Fruit fly (Drosophila melanogaster): ENCODE results near the gene CG18476.

Gene CG18476

DNA sequence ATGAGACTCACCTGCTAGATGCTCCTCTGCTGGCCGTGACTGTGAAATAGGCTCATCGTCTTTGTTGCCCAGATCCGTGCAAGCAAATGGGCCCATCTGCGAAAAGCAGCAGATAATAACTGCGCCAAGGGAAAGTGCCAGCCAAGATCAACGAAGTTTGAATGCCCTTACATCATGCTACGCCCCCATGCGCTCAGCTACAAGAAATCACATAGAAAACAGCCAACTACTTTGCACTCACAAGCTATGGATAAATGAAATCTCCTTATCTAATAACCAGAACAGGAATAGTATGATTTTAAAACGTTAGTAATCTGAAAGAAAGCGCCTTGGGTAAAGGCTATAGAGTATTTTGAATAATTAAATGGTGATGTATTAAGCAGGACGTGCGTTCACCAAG, 6.1 kb downstream of the CG18476 start (continued):
- TF ChIP-seq ash1 (GFP tag; optimal IDR thresholded peaks at IDR 0.05) (no peak), pita (GFP tag; optimal IDR thresholded peaks at IDR 0.05) (no peak), repo (GFP tag; optimal IDR thresholded peaks at IDR 0.05) (no peak), CG15696 (tag; optimal IDR thresholded peaks at IDR 0.05) (no peak)

DNA sequence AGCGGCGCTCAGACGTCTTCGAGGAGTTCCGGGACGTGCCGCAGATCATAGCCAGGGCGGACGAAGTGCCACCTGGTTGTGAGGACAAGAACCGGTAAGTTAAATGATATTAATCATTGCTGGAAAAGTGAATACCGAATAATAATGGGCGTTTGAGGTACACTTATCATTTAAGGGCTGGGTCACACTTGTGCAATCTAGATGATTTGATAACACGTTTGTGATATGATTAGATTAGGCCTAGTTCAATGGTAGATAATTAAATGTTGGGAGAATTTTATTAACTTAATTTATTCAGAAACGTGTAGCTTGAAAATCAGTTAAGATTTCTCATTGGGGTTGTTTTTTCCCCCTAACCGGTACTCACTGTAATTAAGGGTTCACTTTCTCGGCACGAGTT, 7.0 kb downstream of the CG18476 start:
- TF ChIP-seq HmgZ (tag; optimal IDR thresholded peaks at IDR 0.05) (no peak), sd (tag; optimal IDR thresholded peaks at IDR 0.05) (no peak), CG17912 (GFP tag; optimal IDR thresholded peaks at IDR 0.05) (no peak), Aef1 (GFP tag; IDR thresholded peaks at IDR 0.05) (no peak), bbx (GFP tag; IDR thresholded peaks at IDR 0.05; ENCODE audit: partially characterized antibody) (no peak), CG4328 (GFP tag; optimal IDR thresholded peaks at IDR 0.05) (no peak), Six4 (GFP tag; optimal IDR thresholded peaks at IDR 0.05) (no peak), twi (tag; optimal IDR thresholded peaks at IDR 0.05) (no peak), lola (GFP tag; optimal IDR thresholded peaks at IDR 0.05) (no peak), ci (GFP tag; IDR thresholded peaks at IDR 0.05) (no peak), Pdp1 (GFP tag; optimal IDR thresholded peaks at IDR 0.05) (peak in 1 of 2 experiments; percentile 20), CG18262 (tag; optimal IDR thresholded peaks at IDR 0.05) (no peak), exex (tag; optimal IDR thresholded peaks at IDR 0.05) (peak; percentile 79), CG16779 (GFP tag; IDR thresholded peaks at IDR 0.05) (no peak), Hr78 (GFP tag; optimal IDR thresholded peaks at IDR 0.05) (no peak), Opbp (GFP tag; IDR thresholded peaks at IDR 0.05; ENCODE audit: partially characterized antibody) (no peak), Myb (GFP tag; optimal IDR thresholded peaks at IDR 0.05) (no peak), GATAe (GFP tag; conservative IDR thresholded peaks at IDR 0.05) (0 out of 2 replicates have a peak, but pooled peaks have one; percentile 26), chinmo (GFP tag; IDR thresholded peaks at IDR 0.05; ENCODE audit: partially characterized antibody) (0 out of 4 replicates have a peak, but pooled peaks have one; percentile 27), Med (GFP tag) (no peak), Mrtf (GFP tag; IDR thresholded peaks at IDR 0.05) (no peak), CG13624 (GFP tag; optimal IDR thresholded peaks at IDR 0.05) (no peak), Atf6 (GFP tag; IDR thresholded peaks at IDR 0.05) (no peak), CG12104 (GFP tag; optimal IDR thresholded peaks at IDR 0.05) (no peak), Hey (tag; optimal IDR thresholded peaks at IDR 0.05) (peak; percentile 49), CG12391 (tag; optimal IDR thresholded peaks at IDR 0.05) (no peak), NC2β (GFP tag; optimal IDR thresholded peaks at IDR 0.05) (no peak), CG18599 (GFP tag; optimal IDR thresholded peaks at IDR 0.05) (no peak), Lhr (GFP tag; optimal IDR thresholded peaks at IDR 0.05) (no peak), sna (GFP tag; IDR thresholded peaks at IDR 0.05; ENCODE audit: partially characterized antibody) (no peak), org-1 (GFP tag; optimal IDR thresholded peaks at IDR 0.05) (no peak), CG10147 (GFP tag; optimal IDR thresholded peaks at IDR 0.05) (no peak), CG13894 (tag; optimal IDR thresholded peaks at IDR 0.05) (no peak), CG2678 (tag; optimal IDR thresholded peaks at IDR 0.05) (no peak), mirr (GFP tag; optimal IDR thresholded peaks at IDR 0.05) (peak; percentile 63), pfk (GFP tag; optimal IDR thresholded peaks at IDR 0.05) (no peak), grn (GFP tag; optimal IDR thresholded peaks at IDR 0.05) (peak; percentile 75), CG17829 (tag; optimal IDR thresholded peaks at IDR 0.05) (no peak), lilli (GFP tag; optimal IDR thresholded peaks at IDR 0.05) (no peak), Dek (tag; optimal IDR thresholded peaks at IDR 0.05) (no peak), CG1529 (GFP tag; optimal IDR thresholded peaks at IDR 0.05) (no peak), Xrp1 (GFP tag; IDR thresholded peaks at IDR 0.05) (no peak), schlank (tag; optimal IDR thresholded peaks at IDR 0.05) (no peak)
